Worm (Caenorhabditis elegans): ENCODE data around the gene unc-93.
A peak's percentile ranks its signal among the peaks of the same experiment; 100 is the strongest.

unc-93 gene

ce11 chrIII:3621211-3621897 is 22.8 kb upstream of the unc-93 start:
- TF ChIP-seq nhr-11 (tag; optimal IDR thresholded peaks at IDR 0.05) (no peak), Y22D7AL.16 (tag; optimal IDR thresholded peaks at IDR 0.05) (no peak), ceh-18 (tag; optimal IDR thresholded peaks at IDR 0.05) (no peak), nfya-1 (tag; optimal IDR thresholded peaks at IDR 0.05) (no peak), che-1 (tag; optimal IDR thresholded peaks at IDR 0.05) (no peak), ceh-19 (GFP tag; optimal IDR thresholded peaks at IDR 0.05) (no peak), elt-2 (tag; optimal IDR thresholded peaks at IDR 0.05) (no peak), tbx-2 (tag; optimal IDR thresholded peaks at IDR 0.05) (no peak), hlh-15 (tag; optimal IDR thresholded peaks at IDR 0.05) (no peak), ceh-34 (tag; optimal IDR thresholded peaks at IDR 0.05) (no peak), hlh-8 (tag; optimal IDR thresholded peaks at IDR 0.05) (no peak), fkh-6 (tag; optimal IDR thresholded peaks at IDR 0.05) (no peak), eyg-1 (tag; optimal IDR thresholded peaks at IDR 0.05) (no peak), C08G9.2 (tag; optimal IDR thresholded peaks at IDR 0.05) (no peak), F13H6.1 (tag; optimal IDR thresholded peaks at IDR 0.05) (no peak), tbx-7 (tag; optimal IDR thresholded peaks at IDR 0.05) (no peak), syd-9 (tag; optimal IDR thresholded peaks at IDR 0.05) (no peak), unc-86 (tag; optimal IDR thresholded peaks at IDR 0.05) (no peak), ceh-2 (tag; optimal IDR thresholded peaks at IDR 0.05) (no peak)

DNA sequence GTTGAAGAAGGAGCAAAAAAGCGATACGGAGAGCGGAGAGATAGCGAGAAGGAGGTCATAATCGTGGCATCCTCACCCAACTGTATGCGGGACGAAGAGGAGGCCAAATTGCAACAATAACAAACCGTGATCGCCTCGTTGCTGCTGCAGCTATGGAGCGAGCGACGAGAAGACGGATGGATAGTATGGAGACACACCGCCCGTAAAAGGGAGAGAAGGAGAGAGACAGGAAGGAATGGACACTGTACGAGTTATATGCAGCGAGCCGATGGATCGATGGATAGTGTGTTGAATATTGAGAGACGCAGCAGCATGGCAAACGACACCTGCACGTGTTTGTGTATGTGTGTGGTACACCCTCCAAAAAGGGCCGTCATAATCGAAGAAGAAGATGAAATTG is 20.4 kb upstream of the unc-93 start:
- no peak for TF ChIP-seq lim-6 (tag; optimal IDR thresholded peaks at IDR 0.05)
- TF ChIP-seq Y22D7AL.16 (tag; optimal IDR thresholded peaks at IDR 0.05), result no peak
- no peak for TF ChIP-seq hlh-8 (tag; optimal IDR thresholded peaks at IDR 0.05)
- TF ChIP-seq pag-3 (tag; optimal IDR thresholded peaks at IDR 0.05; ENCODE audit: borderline replicate concordance), result no peak
- TF ChIP-seq nfya-1 (tag; optimal IDR thresholded peaks at IDR 0.05), result peak; percentile 35
- TF ChIP-seq mec-3 (tag; optimal IDR thresholded peaks at IDR 0.05; ENCODE audit: borderline replicate concordance), result no peak
- peak; percentile 25 for TF ChIP-seq ceh-2 (tag; optimal IDR thresholded peaks at IDR 0.05)
- no peak for TF ChIP-seq hlh-15 (tag; optimal IDR thresholded peaks at IDR 0.05)
- no peak for TF ChIP-seq odd-2 (tag; optimal IDR thresholded peaks at IDR 0.05)
- TF ChIP-seq ceh-6 (GFP tag; optimal IDR thresholded peaks at IDR 0.05), result no peak
- no peak for TF ChIP-seq eyg-1 (tag; optimal IDR thresholded peaks at IDR 0.05)
- TF ChIP-seq ceh-24 (tag; optimal IDR thresholded peaks at IDR 0.05), result no peak
- no peak for TF ChIP-seq pat-9 (tag; optimal IDR thresholded peaks at IDR 0.05)
- peak; percentile 34 for TF ChIP-seq ref-2 (tag; optimal IDR thresholded peaks at IDR 0.05)
- TF ChIP-seq nhr-232 (tag; optimal IDR thresholded peaks at IDR 0.05), result peak; percentile 31
- no peak for TF ChIP-seq nhr-11 (tag; optimal IDR thresholded peaks at IDR 0.05)
- TF ChIP-seq C38D4.7 (GFP tag; optimal IDR thresholded peaks at IDR 0.05), result no peak
- TF ChIP-seq ceh-14 (tag; optimal IDR thresholded peaks at IDR 0.05), result no peak
- TF ChIP-seq ets-4 (tag; optimal IDR thresholded peaks at IDR 0.05), result no peak
- no peak for TF ChIP-seq rnt-1 (tag; optimal IDR thresholded peaks at IDR 0.05)
- TF ChIP-seq hlh-13 (GFP tag; optimal IDR thresholded peaks at IDR 0.05), result no peak
- no peak for TF ChIP-seq ceh-9 (tag; optimal IDR thresholded peaks at IDR 0.05)
- peak; percentile 80 for TF ChIP-seq hlh-30 (tag; optimal IDR thresholded peaks at IDR 0.05; ENCODE audit: insufficient read depth)
- no peak for TF ChIP-seq T23F11.4 (GFP tag; optimal IDR thresholded peaks at IDR 0.05)
- no peak for TF ChIP-seq ahr-1 (tag; optimal IDR thresholded peaks at IDR 0.05)
- no peak for TF ChIP-seq unc-86 (tag; optimal IDR thresholded peaks at IDR 0.05)
- TF ChIP-seq madf-2 (tag; optimal IDR thresholded peaks at IDR 0.05), result no peak
- no peak for TF ChIP-seq fax-1 (tag; optimal IDR thresholded peaks at IDR 0.05)
- no peak for TF ChIP-seq F13H6.1 (tag; optimal IDR thresholded peaks at IDR 0.05)
- TF ChIP-seq fkh-10 (GFP tag; optimal IDR thresholded peaks at IDR 0.05), result no peak
- TF ChIP-seq tbx-7 (tag; optimal IDR thresholded peaks at IDR 0.05), result no peak
- TF ChIP-seq pha-2 (tag; optimal IDR thresholded peaks at IDR 0.05), result no peak
- TF ChIP-seq unc-3 (GFP tag; conservative IDR thresholded peaks at IDR 0.05), result no peak
- no peak for TF ChIP-seq unc-3 (tag; optimal IDR thresholded peaks at IDR 0.05)
- TF ChIP-seq ceh-19 (GFP tag; optimal IDR thresholded peaks at IDR 0.05), result no peak
- no peak for TF ChIP-seq dmd-4 (tag; optimal IDR thresholded peaks at IDR 0.05; ENCODE audit: borderline replicate concordance)
- no peak for TF ChIP-seq lin-11 (tag; optimal IDR thresholded peaks at IDR 0.05)
- TF ChIP-seq fkh-6 (tag; optimal IDR thresholded peaks at IDR 0.05), result no peak
- no peak for TF ChIP-seq sox-2 (GFP tag; IDR thresholded peaks at IDR 0.05)
- no peak for TF ChIP-seq syd-9 (tag; optimal IDR thresholded peaks at IDR 0.05)
- peak; percentile 61 for TF ChIP-seq elt-2 (tag; optimal IDR thresholded peaks at IDR 0.05)
- TF ChIP-seq sdc-2 (tag; optimal IDR thresholded peaks at IDR 0.05), result peak; percentile 68
- no peak for TF ChIP-seq pax-1 (tag; optimal IDR thresholded peaks at IDR 0.05)
- TF ChIP-seq che-1 (tag; optimal IDR thresholded peaks at IDR 0.05), result no peak
